Worm (Caenorhabditis elegans) whole organism, late embryonic: ENCODE results near the gene swt-3.

ENCODE experiments used
- ceh-2 ChIP-seq: sonication (generic microtip); optimal IDR thresholded peaks from 2 replicates; lab custom pipeline; 2016; ENCODE audit warnings: missing genotype, missing genetic modification characterization, missing compliant biosample characterization
- ceh-24 ChIP-seq: sonication (generic microtip); optimal IDR thresholded peaks from 2 replicates; lab custom pipeline; 2016; ENCODE audit warnings: mild to moderate bottlenecking, missing genetic modification characterization, missing compliant biosample characterization
- fkh-10 ChIP-seq: fragments of 150-350 bp; optimal IDR thresholded peaks from 2 replicates; lab custom pipeline; 2014; ENCODE audit warnings: missing biosample characterization, missing genetic modification reagents, missing genetic modification characterization
- ref-2 ChIP-seq: sonication (generic microtip); optimal IDR thresholded peaks from 2 replicates; lab custom pipeline; 2016; ENCODE audit warnings: missing genetic modification characterization, missing compliant biosample characterization
- syd-9 ChIP-seq: sonication (generic microtip); optimal IDR thresholded peaks from 2 replicates; lab custom pipeline; 2016; ENCODE audit warnings: mild to moderate bottlenecking, missing genetic modification characterization, moderate library complexity, missing compliant biosample characterization
- unc-42 ChIP-seq: sonication (generic microtip); optimal IDR thresholded peaks from 2 replicates; lab custom pipeline; 2016; ENCODE audit warnings: missing genotype, missing genetic modification characterization, missing compliant biosample characterization

DNA sequence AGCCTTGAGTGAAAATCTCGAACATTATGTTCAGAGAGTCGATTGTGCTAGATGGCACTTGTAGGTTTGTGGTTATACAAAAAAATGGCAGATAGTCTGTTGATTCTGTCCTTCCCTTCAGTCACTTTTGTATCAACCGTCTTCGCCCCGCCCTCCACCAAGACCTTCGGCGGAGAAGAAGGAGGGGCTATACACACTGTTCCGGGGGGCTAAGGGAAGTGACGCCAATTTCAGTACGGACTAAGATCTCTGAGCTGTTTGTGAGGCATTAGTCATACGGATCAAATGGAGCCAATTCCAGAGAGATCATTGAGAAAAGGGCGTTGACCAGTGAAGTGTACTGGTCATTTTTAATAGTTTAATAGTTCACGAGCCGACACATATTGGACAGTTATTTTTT is at the start of gene swt-3:
- no peak for TF ChIP-seq ceh-24
- no peak for TF ChIP-seq fkh-10 (GFP tag; lab: Kevin White, UChicago)
- no peak for TF ChIP-seq syd-9
- TF ChIP-seq unc-42 (tag; lab: Kevin White, UChicago), result no peak
- no peak for TF ChIP-seq ceh-2
- TF ChIP-seq ref-2 (tag; lab: Kevin White, UChicago), result no peak
